Worm (Caenorhabditis elegans): ENCODE data around the gene M199.9.

Gene M199.9

ce11 chrIV:15098294-15098693, 29.3 kb downstream of the M199.9 start, which contains the start of gene srt-49:
TSS of gene srt-49 (minus strand) at chrIV:15098394.
- TF ChIP-seq ceh-34 (tag; optimal IDR thresholded peaks at IDR 0.05) (no peak), fkh-10 (GFP tag; optimal IDR thresholded peaks at IDR 0.05) (no peak), sdc-2 (tag; optimal IDR thresholded peaks at IDR 0.05) (no peak), eyg-1 (tag; optimal IDR thresholded peaks at IDR 0.05) (no peak), ceh-22 (tag; optimal IDR thresholded peaks at IDR 0.05) (no peak), gmeb-2 (tag; optimal IDR thresholded peaks at IDR 0.05) (no peak), dmd-4 (tag; optimal IDR thresholded peaks at IDR 0.05; ENCODE audit: borderline replicate concordance) (no peak), unc-55 (GFP tag; optimal IDR thresholded peaks at IDR 0.05) (no peak), ahr-1 (tag; optimal IDR thresholded peaks at IDR 0.05) (no peak), unc-42 (tag; optimal IDR thresholded peaks at IDR 0.05) (no peak), ceh-31 (tag; optimal IDR thresholded peaks at IDR 0.05) (no peak), ceh-14 (tag; optimal IDR thresholded peaks at IDR 0.05) (no peak), rnt-1 (tag; optimal IDR thresholded peaks at IDR 0.05) (no peak)
